Worm (Caenorhabditis elegans) whole organism, young adult: ENCODE results near the gene ZK686.1.
A peak's percentile ranks its signal among the peaks of the same experiment; 100 is the strongest.

Experiments used
- C17E4.6 ChIP-seq: fragments of 200-800 bp; sonication (Bioruptor generic); IDR thresholded peaks from 2 replicates; pipeline ENCODE4 v1.3.6; 2022; ENCODE audit warnings: missing genetic modification reagents, missing genetic modification characterization, missing compliant biosample characterization
- D2030.7 ChIP-seq: fragments of 200-800 bp; sonication (Bioruptor generic); IDR thresholded peaks from 2 replicates; pipeline ENCODE4 v1.3.6; 2022; ENCODE audit warnings: missing genetic modification reagents, missing genetic modification characterization, missing compliant biosample characterization
- F22D6.2 ChIP-seq: sonication (generic microtip); optimal IDR thresholded peaks from 2 replicates; lab custom pipeline; 2016; ENCODE audit warnings: mild to moderate bottlenecking, missing genetic modification characterization, missing compliant biosample characterization
- F57C9.4 ChIP-seq: sonication (generic microtip); optimal IDR thresholded peaks from 2 replicates; lab custom pipeline; 2017; ENCODE audit warnings: mild to moderate bottlenecking, missing genetic modification characterization, missing compliant biosample characterization
- Y95B8A.8 ChIP-seq: fragments of 200-800 bp; sonication (Bioruptor generic); IDR thresholded peaks from 2 replicates; pipeline ENCODE4 v1.3.6; 2022; ENCODE audit warnings: missing genetic modification reagents, missing genetic modification characterization, missing compliant biosample characterization
- akir-1 ChIP-seq: fragments of 200-800 bp; sonication (Bioruptor generic); optimal IDR thresholded peaks from 2 replicates; lab custom pipeline; 2018; ENCODE audit warnings: mild to moderate bottlenecking, missing genetic modification characterization, moderate library complexity, missing compliant biosample characterization
- aptf-2 ChIP-seq: fragments of 200-800 bp; sonication (Bioruptor generic); conservative IDR thresholded peaks from 2 replicates; pipeline ENCODE4 v1.3.6; 2022; ENCODE audit warnings: missing genetic modification reagents, missing genetic modification characterization, missing compliant biosample characterization
- aptf-3 ChIP-seq: fragments of 200-800 bp; sonication (Bioruptor generic); IDR thresholded peaks from 2 replicates; pipeline ENCODE4 v1.3.6; 2022; ENCODE audit warnings: missing genetic modification characterization, missing compliant biosample characterization
- bed-1 ChIP-seq: fragments of 200-800 bp; sonication (Bioruptor generic); IDR thresholded peaks from 2 replicates; pipeline ENCODE4 v1.3.6; 2022; ENCODE audit warnings: missing genetic modification reagents, missing genetic modification characterization, missing compliant biosample characterization
- dpl-1 ChIP-seq: fragments of 150-350 bp; optimal IDR thresholded peaks from 2 replicates; lab custom pipeline; 2014; ENCODE audit warnings: missing biosample characterization, missing genetic modification reagents, missing genetic modification characterization
- efl-1 ChIP-seq: fragments of 150-350 bp; optimal IDR thresholded peaks from 2 replicates; lab custom pipeline; 2014; ENCODE audit warnings: missing biosample characterization, missing genetic modification reagents, missing genetic modification characterization
- egrh-3 ChIP-seq: fragments of 200-800 bp; sonication (Bioruptor generic); IDR thresholded peaks from 2 replicates; pipeline ENCODE4 v1.3.6; 2022; ENCODE audit warnings: missing genetic modification reagents, missing genetic modification characterization, missing compliant biosample characterization
- ekl-4 ChIP-seq: fragments of 200-800 bp; sonication (Bioruptor generic); IDR thresholded peaks from 2 replicates; pipeline ENCODE4 v1.3.6; 2022; ENCODE audit warnings: missing genetic modification reagents, missing genetic modification characterization, missing compliant biosample characterization
- fkh-3 ChIP-seq: sonication (generic microtip); optimal IDR thresholded peaks from 2 replicates; lab custom pipeline; 2016; ENCODE audit warnings: mild to moderate bottlenecking, missing genetic modification characterization, missing compliant biosample characterization
- hlh-12 ChIP-seq: sonication (generic microtip); optimal IDR thresholded peaks from 2 replicates; lab custom pipeline; 2016; ENCODE audit warnings: missing genetic modification characterization, missing compliant biosample characterization
- hlh-26 ChIP-seq: fragments of 200-800 bp; sonication (Bioruptor generic); conservative IDR thresholded peaks from 2 replicates; pipeline ENCODE4 v1.3.6; 2022; ENCODE audit warnings: missing genetic modification reagents, missing genetic modification characterization, missing compliant biosample characterization
- hmg-1.2 ChIP-seq: fragments of 200-800 bp; sonication (Bioruptor generic); IDR thresholded peaks from 2 replicates; pipeline ENCODE4 v1.3.6; 2022; ENCODE audit warnings: missing genetic modification reagents, missing genetic modification characterization, missing compliant biosample characterization
- lin-35 ChIP-seq, 3 experiments: fragments of 150-350 bp in 2 of 3; sonication (generic microtip) in 1 of 3; optimal IDR thresholded peaks; 2 replicates each; lab custom pipeline; 2014 to 2018; ENCODE audit warnings: missing biosample characterization in 3 of 3, missing genetic modification characterization in 3 of 3, missing genetic modification reagents in 3 of 3
- lir-1 ChIP-seq: fragments of 200-800 bp; sonication (Bioruptor generic); conservative IDR thresholded peaks from 2 replicates; pipeline ENCODE4 v1.3.6; 2022; ENCODE audit warnings: missing genetic modification reagents, missing genetic modification characterization, missing compliant biosample characterization
- mcd-1 ChIP-seq: fragments of 200-800 bp; sonication (Bioruptor generic); IDR thresholded peaks from 2 replicates; pipeline ENCODE4 v1.3.6; 2022; ENCODE audit warnings: missing genetic modification reagents, missing genetic modification characterization, missing compliant biosample characterization
- mes-4 ChIP-seq: sonication (generic microtip); optimal IDR thresholded peaks from 2 replicates; lab custom pipeline; 2016; ENCODE audit warnings: missing genotype, missing genetic modification characterization, missing compliant biosample characterization
- nfyb-1 ChIP-seq: fragments of 200-800 bp; sonication (Bioruptor generic); IDR thresholded peaks from 2 replicates; pipeline ENCODE4 v1.3.6; 2022; ENCODE audit warnings: missing genetic modification reagents, missing genetic modification characterization, missing compliant biosample characterization
- rcor-1 ChIP-seq: fragments of 200-800 bp; sonication (Bioruptor generic); IDR thresholded peaks from 2 replicates; pipeline ENCODE4 v1.3.6; 2022; ENCODE audit warnings: missing genetic modification reagents, missing genetic modification characterization, missing compliant biosample characterization
- rec-8 ChIP-seq, 2 experiments: sonication (generic microtip); optimal IDR thresholded peaks; 2 replicates each; lab custom pipeline; 2016; ENCODE audit warnings: mild to moderate bottlenecking in 2 of 2, missing genetic modification characterization in 2 of 2, missing genetic modification reagents in 2 of 2, missing genotype in 2 of 2, missing biosample characterization in 1 of 2, missing compliant biosample characterization in 1 of 2, moderate library complexity in 1 of 2
- repo-1 ChIP-seq: sonication (generic microtip); optimal IDR thresholded peaks from 2 replicates; lab custom pipeline; 2017; ENCODE audit warnings: mild to moderate bottlenecking, missing genetic modification characterization, missing compliant biosample characterization
- sdz-38 ChIP-seq: sonication (generic microtip); optimal IDR thresholded peaks from 2 replicates; lab custom pipeline; 2016; ENCODE audit warnings: missing genotype, missing genetic modification characterization, missing compliant biosample characterization
- sea-2 ChIP-seq: fragments of 200-800 bp; sonication (Bioruptor generic); IDR thresholded peaks from 2 replicates; pipeline ENCODE4 v1.3.6; 2022; ENCODE audit warnings: missing genetic modification characterization, missing compliant biosample characterization
- snpc-1.1 ChIP-seq: sonication (generic microtip); optimal IDR thresholded peaks from 2 replicates; lab custom pipeline; 2017; ENCODE audit warnings: missing genetic modification characterization, mild to moderate bottlenecking, missing compliant biosample characterization, antibody characterized with exemption, moderate library complexity, missing genotype, missing genetic modification reagents; ENCODE audit not compliant: insufficient read depth
- somi-1 ChIP-seq: fragments of 200-800 bp; sonication (Bioruptor generic); optimal IDR thresholded peaks from 2 replicates; lab custom pipeline; 2018; ENCODE audit warnings: mild to moderate bottlenecking, missing genetic modification characterization, missing compliant biosample characterization
- sptf-2 ChIP-seq: fragments of 200-800 bp; sonication (Bioruptor generic); optimal IDR thresholded peaks from 2 replicates; lab custom pipeline; 2018; ENCODE audit warnings: mild to moderate bottlenecking, missing genetic modification characterization, missing compliant biosample characterization
- tbp1 ChIP-seq: fragments of 200-800 bp; sonication (Bioruptor generic); optimal IDR thresholded peaks from 2 replicates; lab custom pipeline; 2018; ENCODE audit warnings: mild to moderate bottlenecking, missing genetic modification characterization, missing compliant biosample characterization
- tlf-1 ChIP-seq: fragments of 200-800 bp; sonication (Bioruptor generic); optimal IDR thresholded peaks from 2 replicates; lab custom pipeline; 2018; ENCODE audit warnings: mild to moderate bottlenecking, missing genetic modification characterization, missing compliant biosample characterization
- unc-62 ChIP-seq: fragments of 150-350 bp; optimal IDR thresholded peaks from 2 replicates; lab custom pipeline; 2014; ENCODE audit warnings: missing biosample characterization, missing genetic modification reagents, missing genetic modification characterization

Gene ZK686.1

DNA sequence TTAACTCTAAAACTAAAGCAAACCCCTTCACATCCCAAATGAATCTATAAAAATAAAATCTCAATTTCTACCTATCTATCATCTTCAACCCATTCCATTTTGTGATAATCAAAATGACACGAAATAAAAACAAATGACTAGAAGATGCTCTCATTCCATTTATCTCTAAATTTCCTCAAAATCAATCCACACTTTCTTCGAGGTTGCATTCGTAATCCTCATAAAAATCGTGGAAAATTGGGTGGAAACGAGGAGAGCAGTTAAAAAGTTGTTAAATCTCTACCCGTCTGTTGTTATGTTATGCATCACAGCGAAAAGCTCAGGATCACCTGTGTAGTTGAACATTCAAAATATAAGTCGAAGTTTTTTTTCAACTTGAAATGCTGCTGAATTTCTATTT, 34.0 kb downstream of the ZK686.1 start:
- TF ChIP-seq rcor-1 (no peak), Y95B8A.8 (GFP tag; lab: Robert Waterston, UW) (no peak), somi-1 (no peak), tlf-1 (no peak), F22D6.2 (tag; lab: Kevin White, UChicago) (no peak), hlh-26 (GFP tag; lab: Robert Waterston, UW) (no peak), lir-1 (GFP tag; lab: Robert Waterston, UW) (no peak), snpc-1.1 (tag; lab: Kevin White, UChicago) (no peak), egrh-3 (GFP tag; lab: Robert Waterston, UW) (no peak), aptf-2 (GFP tag; lab: Robert Waterston, UW) (no peak)

DNA sequence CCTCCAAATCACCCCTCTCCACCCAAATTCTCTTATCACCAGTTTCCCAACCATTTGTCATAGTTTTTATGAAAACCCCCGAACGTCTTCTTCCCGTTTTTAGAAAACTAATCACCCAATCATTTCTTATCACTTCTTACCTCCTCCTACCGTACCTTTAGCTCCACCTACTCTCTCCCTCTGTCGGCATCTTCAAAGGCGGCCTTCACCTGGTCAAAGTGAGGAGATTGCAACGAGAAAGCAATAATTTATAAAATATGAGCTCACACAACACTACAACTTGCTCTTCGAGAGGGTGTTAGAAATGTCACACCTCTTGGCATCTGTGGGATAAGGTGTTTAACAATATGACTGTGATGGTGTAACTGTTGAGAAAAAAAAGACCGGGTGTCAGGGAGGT, 36.1 kb downstream of the ZK686.1 start:
- TF ChIP-seq repo-1 (tag; lab: Kevin White, UChicago), result no peak
- TF ChIP-seq rec-8 (tag; optimal IDR thresholded peaks at IDR 0.05; lab: Kevin White, UChicago), result no peak
- TF ChIP-seq C17E4.6 (GFP tag; lab: Robert Waterston, UW), result no peak
- no peak for TF ChIP-seq unc-62 (GFP tag; lab: Kevin White, UChicago)
- no peak for TF ChIP-seq tbp1 (GFP tag; lab: Kevin White, UChicago)
- TF ChIP-seq hlh-26 (GFP tag; lab: Robert Waterston, UW), result no peak
- no peak for TF ChIP-seq sptf-2 (GFP tag; lab: Kevin White, UChicago)
- no peak for TF ChIP-seq akir-1
- TF ChIP-seq fkh-3, result no peak
- no peak for TF ChIP-seq lin-35 (GFP tag; optimal IDR thresholded peaks at IDR 0.05; lab: Kevin White, UChicago)
- TF ChIP-seq bed-1 (GFP tag; lab: Robert Waterston, UW), result no peak
- TF ChIP-seq mcd-1, result no peak
- no peak for TF ChIP-seq rcor-1

DNA sequence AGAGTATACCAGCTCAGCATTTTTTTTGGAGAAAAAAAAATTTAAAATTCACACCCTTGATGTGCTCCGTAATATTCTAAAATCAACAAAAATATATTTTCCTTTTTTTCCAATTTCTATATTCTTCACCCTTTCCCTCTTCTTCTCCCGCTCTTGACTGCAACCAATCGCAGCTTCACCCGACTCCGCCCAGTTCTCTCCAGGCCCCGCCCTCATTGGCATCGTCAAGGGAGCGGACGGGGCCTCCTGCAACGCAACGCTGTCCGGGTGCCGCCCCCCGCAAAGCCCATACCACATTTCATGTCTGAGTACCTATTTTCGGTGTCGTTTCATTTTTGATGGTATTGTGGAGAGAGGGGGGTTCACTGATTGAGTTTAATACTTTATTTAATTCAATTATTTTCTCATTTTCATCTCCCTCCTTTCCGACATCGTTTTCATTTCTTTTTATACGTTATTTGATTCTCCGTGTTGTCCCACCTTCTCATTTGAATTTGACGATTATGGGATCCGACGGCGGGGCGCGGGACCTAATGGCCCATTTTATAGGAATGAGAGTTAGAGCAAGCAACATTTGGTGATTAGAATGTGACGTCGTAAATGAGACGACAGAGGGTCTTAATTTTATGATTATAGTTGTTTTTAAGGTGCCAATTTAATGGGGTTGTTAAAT, 39.4 kb downstream of the ZK686.1 start:
- TF ChIP-seq aptf-3 (GFP tag; lab: Robert Waterston, UW) (no peak), egrh-3 (GFP tag; lab: Robert Waterston, UW) (peak; percentile 71; the same call in 1 of the 2 replicates), nfyb-1 (peak; percentile 80), ekl-4 (GFP tag; lab: Robert Waterston, UW) (no peak)

DNA sequence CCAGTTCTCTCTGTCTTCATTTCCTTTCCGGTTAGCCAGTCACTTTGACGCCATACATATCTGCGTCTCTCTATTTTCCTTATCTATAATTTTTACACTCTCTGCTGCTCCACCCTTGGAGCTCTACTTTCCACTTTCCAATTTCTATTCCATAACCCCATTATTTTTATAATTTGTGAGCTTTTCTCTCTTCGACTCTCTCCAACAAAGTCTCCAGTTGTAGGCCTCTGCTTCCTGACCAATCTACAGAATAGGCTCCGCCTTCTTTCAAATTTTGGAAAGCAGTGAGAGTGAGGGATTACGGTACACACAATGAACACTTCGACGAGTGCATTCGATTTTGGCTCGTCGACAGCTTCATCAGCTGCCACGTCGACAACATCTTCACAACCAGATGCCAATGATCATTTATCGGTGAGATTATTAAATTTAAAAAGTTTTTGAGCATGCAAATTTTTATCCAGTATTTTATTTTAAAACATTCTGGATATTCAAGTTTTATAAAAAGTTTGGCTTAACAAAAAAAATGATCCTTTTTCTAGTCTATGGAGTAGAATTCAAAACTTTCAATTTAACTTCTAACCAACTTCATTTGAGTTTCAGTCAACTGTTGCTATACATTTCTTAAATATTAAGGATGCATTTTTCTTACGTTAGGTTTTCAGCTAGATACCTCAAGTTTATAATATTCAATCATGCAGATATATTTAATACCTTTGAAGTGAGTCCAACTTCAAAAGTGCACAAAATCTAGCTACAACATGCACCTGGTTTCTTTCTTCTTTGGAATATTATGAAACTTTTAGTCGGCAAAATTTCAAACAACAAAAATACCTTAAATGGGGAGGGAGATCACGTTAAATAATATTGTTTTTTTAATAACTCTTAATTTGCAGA, 41.5 kb downstream of the ZK686.1 start, which contains the start of gene egl-5:
egl-5 (plus strand) TSS at position 216 of the 897 bp plus-strand sequence.
- no peak for TF ChIP-seq tlf-1
- TF ChIP-seq efl-1 (GFP tag; lab: Kevin White, UChicago), result no peak
- no peak for TF ChIP-seq F57C9.4 (tag; lab: Kevin White, UChicago)
- no peak for TF ChIP-seq hlh-12
- no peak for TF ChIP-seq D2030.7 (GFP tag; lab: Robert Waterston, UW)
- no peak for TF ChIP-seq sdz-38
- TF ChIP-seq F22D6.2 (tag; lab: Kevin White, UChicago), result no peak
- no peak for TF ChIP-seq sea-2
- TF ChIP-seq aptf-2 (GFP tag; lab: Robert Waterston, UW), result no peak
- TF ChIP-seq mes-4, result no peak
- TF ChIP-seq hmg-1.2 (GFP tag; lab: Robert Waterston, UW), result no peak
- no peak for TF ChIP-seq dpl-1
